Fruit fly (Drosophila melanogaster) whole organism, embryonic: ENCODE data around the gene Osbp.

Experiments used
- Ada2b ChIP-seq: fragments of 200-800 bp; sonication (Bioruptor generic); IDR thresholded peaks from 2 replicates; pipeline ENCODE4 v1.3.6; 2022; ENCODE audit warnings: missing biosample characterization, missing genetic modification characterization
- Bteb2 ChIP-seq: fragments of 200-800 bp; sonication (Bioruptor generic); optimal IDR thresholded peaks from 2 replicates; lab custom pipeline; 2016; ENCODE audit warnings: missing biosample characterization, missing genetic modification characterization
- C15 ChIP-seq: fragments of 200-800 bp; sonication (Bioruptor generic); IDR thresholded peaks from 3 replicates; pipeline ENCODE4 v1.3.6; 2022; ENCODE audit warnings: missing biosample characterization, missing genetic modification characterization
- CG10209 ChIP-seq: fragments of 200-800 bp; sonication (Bioruptor generic); optimal IDR thresholded peaks from 3 replicates; lab custom pipeline; 2017; ENCODE audit warnings: missing biosample characterization, mild to moderate bottlenecking, missing genetic modification characterization, missing genetic modification reagents
- CG11504 ChIP-seq: fragments of 200-800 bp; sonication (Bioruptor generic); optimal IDR thresholded peaks from 3 replicates; lab custom pipeline; 2019; ENCODE audit warnings: missing biosample characterization, mild to moderate bottlenecking, missing genetic modification characterization, moderate library complexity
- CG13123 ChIP-seq: fragments of 200-800 bp; sonication (Bioruptor generic); optimal IDR thresholded peaks from 2 replicates; lab custom pipeline; 2016; ENCODE audit warnings: missing biosample characterization, missing genetic modification characterization
- CG13894 ChIP-seq: fragments of 200-800 bp; sonication (Bioruptor generic); optimal IDR thresholded peaks from 3 replicates; lab custom pipeline; 2018; ENCODE audit warnings: missing biosample characterization, mild to moderate bottlenecking, missing genetic modification characterization, moderate library complexity
- CG15696 ChIP-seq: fragments of 200-800 bp; sonication (Bioruptor generic); optimal IDR thresholded peaks from 2 replicates; lab custom pipeline; 2019; ENCODE audit warnings: missing biosample characterization, mild to moderate bottlenecking, missing genetic modification characterization, moderate library complexity
- CG17912 ChIP-seq: fragments of 200-800 bp; sonication (Bioruptor generic); optimal IDR thresholded peaks from 2 replicates; lab custom pipeline; 2018; ENCODE audit warnings: missing biosample characterization, mild to moderate bottlenecking, missing genetic modification characterization
- CG18262 ChIP-seq: fragments of 200-800 bp; optimal IDR thresholded peaks from 3 replicates; lab custom pipeline; 2019; ENCODE audit warnings: missing biosample characterization, mild to moderate bottlenecking, missing genetic modification characterization, moderate library complexity
- CG18599 ChIP-seq: fragments of 200-800 bp; sonication (Bioruptor generic); optimal IDR thresholded peaks from 3 replicates; lab custom pipeline; 2017; ENCODE audit warnings: missing biosample characterization, missing genetic modification characterization, mild to moderate bottlenecking, moderate library complexity, missing genetic modification reagents
- CG2120 ChIP-seq: fragments of 200-800 bp; sonication (Bioruptor generic); optimal IDR thresholded peaks from 3 replicates; lab custom pipeline; 2016; ENCODE audit warnings: missing biosample characterization, missing genetic modification characterization
- CG2678 ChIP-seq: fragments of 200-800 bp; sonication (Bioruptor generic); optimal IDR thresholded peaks from 3 replicates; lab custom pipeline; 2019; ENCODE audit warnings: missing biosample characterization, mild to moderate bottlenecking, missing genetic modification characterization, moderate library complexity
- CG2712 ChIP-seq: fragments of 200-800 bp; optimal IDR thresholded peaks from 3 replicates; lab custom pipeline; 2019; ENCODE audit warnings: missing biosample characterization, mild to moderate bottlenecking, missing genetic modification characterization, moderate library complexity
- CG30403 ChIP-seq: fragments of 200-800 bp; sonication (Bioruptor generic); optimal IDR thresholded peaks from 3 replicates; lab custom pipeline; 2016; ENCODE audit warnings: missing biosample characterization, missing genetic modification characterization
- CG3065 ChIP-seq: fragments of 200-800 bp; sonication (Bioruptor generic); optimal IDR thresholded peaks from 2 replicates; lab custom pipeline; 2016; ENCODE audit warnings: missing biosample characterization, missing genetic modification characterization
- CG3847 ChIP-seq: fragments of 200-800 bp; sonication (Bioruptor generic); IDR thresholded peaks from 2 replicates; pipeline ENCODE4 v1.3.6; 2022; ENCODE audit warnings: missing biosample characterization, missing genetic modification characterization
- CG6254 ChIP-seq: fragments of 200-800 bp; sonication (Bioruptor generic); optimal IDR thresholded peaks from 3 replicates; lab custom pipeline; 2017; ENCODE audit warnings: mild to moderate bottlenecking, missing biosample characterization, missing genetic modification reagents, missing genetic modification characterization
- CG6791 ChIP-seq: fragments of 200-800 bp; sonication (Bioruptor generic); IDR thresholded peaks from 3 replicates; pipeline ENCODE4 v1.3.6; 2022; ENCODE audit warnings: missing biosample characterization, missing genetic modification characterization; ENCODE audit not compliant: partially characterized antibody
- CG7987 ChIP-seq: fragments of 200-800 bp; sonication (Bioruptor generic); optimal IDR thresholded peaks from 2 replicates; lab custom pipeline; 2018; ENCODE audit warnings: missing biosample characterization, mild to moderate bottlenecking, missing genetic modification characterization, moderate library complexity
- CoRest ChIP-seq: fragments of 200-800 bp; sonication (Bioruptor generic); optimal IDR thresholded peaks from 3 replicates; lab custom pipeline; 2018; ENCODE audit warnings: missing biosample characterization, mild to moderate bottlenecking, missing genetic modification characterization, moderate library complexity
- Drgx ChIP-seq: fragments of 200-800 bp; sonication (Bioruptor generic); IDR thresholded peaks from 2 replicates; pipeline ENCODE4 v1.3.6; 2022; ENCODE audit warnings: missing biosample characterization, missing genetic modification characterization
- Ets65A ChIP-seq: fragments of 200-800 bp; sonication (Bioruptor generic); peaks from one replicate; lab custom pipeline; 2016; ENCODE audit warnings: missing biosample characterization, missing genetic modification characterization
- Ets97D ChIP-seq: fragments of 200-800 bp; sonication (Bioruptor generic); optimal IDR thresholded peaks from 3 replicates; lab custom pipeline; 2016; ENCODE audit warnings: missing biosample characterization, missing genetic modification characterization
- Hr51 ChIP-seq, 2 experiments: fragments of 200-800 bp; sonication (Bioruptor generic); optimal IDR thresholded peaks; 2 replicates in 1 of 2; 3 replicates in 1 of 2; lab custom pipeline; 2016 to 2018; ENCODE audit warnings: missing biosample characterization in 2 of 2, missing genetic modification characterization in 2 of 2, mild to moderate bottlenecking in 1 of 2, moderate library complexity in 1 of 2
- Med ChIP-seq: fragments of 200-800 bp; sonication (Bioruptor generic); peaks from one replicate; lab custom pipeline; 2016; ENCODE audit warnings: missing biosample characterization, missing genetic modification characterization, mild to moderate bottlenecking, inconsistent platforms, moderate library complexity
- Oli ChIP-seq: fragments of 200-800 bp; sonication (Bioruptor generic); optimal IDR thresholded peaks from 2 replicates; lab custom pipeline; 2018; ENCODE audit warnings: missing biosample characterization, mild to moderate bottlenecking, missing genetic modification characterization, moderate library complexity
- Side ChIP-seq: fragments of 200-800 bp; sonication (Bioruptor generic); optimal IDR thresholded peaks from 2 replicates; lab custom pipeline; 2016; ENCODE audit warnings: missing biosample characterization, missing genetic modification characterization
- Six4 ChIP-seq: fragments of 200-800 bp; sonication (Bioruptor generic); optimal IDR thresholded peaks from 2 replicates; lab custom pipeline; 2016; ENCODE audit warnings: missing biosample characterization, missing genetic modification characterization
- Sox102F ChIP-seq: fragments of 200-800 bp; sonication (Bioruptor generic); optimal IDR thresholded peaks from 2 replicates; lab custom pipeline; 2018; ENCODE audit warnings: missing biosample characterization, mild to moderate bottlenecking, missing genetic modification characterization, moderate library complexity
- Spps ChIP-seq: fragments of 200-800 bp; sonication (Bioruptor generic); optimal IDR thresholded peaks from 2 replicates; lab custom pipeline; 2018; ENCODE audit warnings: missing biosample characterization, mild to moderate bottlenecking, missing genetic modification characterization
- TFAM ChIP-seq: fragments of 200-800 bp; sonication (Bioruptor generic); optimal IDR thresholded peaks from 2 replicates; lab custom pipeline; 2017; ENCODE audit warnings: missing biosample characterization, missing genetic modification characterization, inconsistent platforms
- Xrp1 ChIP-seq: fragments of 200-800 bp; sonication (Bioruptor generic); IDR thresholded peaks from 2 replicates; pipeline ENCODE4 v1.3.6; 2022; ENCODE audit warnings: missing biosample characterization, missing genetic modification characterization
- bigmax ChIP-seq: fragments of 200-800 bp; sonication (Bioruptor generic); optimal IDR thresholded peaks from 2 replicates; lab custom pipeline; 2018; ENCODE audit warnings: missing biosample characterization, mild to moderate bottlenecking, missing genetic modification characterization
- dmrt99B ChIP-seq: fragments of 200-800 bp; sonication (Bioruptor generic); optimal IDR thresholded peaks from 2 replicates; lab custom pipeline; 2018; ENCODE audit warnings: missing biosample characterization, mild to moderate bottlenecking, missing genetic modification characterization, moderate library complexity
- dysf ChIP-seq: fragments of 200-800 bp; sonication (Bioruptor generic); IDR thresholded peaks from 3 replicates; pipeline ENCODE4 v1.3.6; 2022; ENCODE audit warnings: missing biosample characterization, missing genetic modification characterization
- esg ChIP-seq: fragments of 200-800 bp; sonication (Bioruptor generic); conservative IDR thresholded peaks from 2 replicates; pipeline ENCODE4 v1.3.6; 2022; ENCODE audit warnings: missing biosample characterization, missing genetic modification characterization
- gem ChIP-seq: fragments of 200-800 bp; sonication (Bioruptor generic); optimal IDR thresholded peaks from 2 replicates; lab custom pipeline; 2019; ENCODE audit warnings: missing biosample characterization, mild to moderate bottlenecking, missing genetic modification characterization, moderate library complexity
- grau ChIP-seq: fragments of 200-800 bp; optimal IDR thresholded peaks from 3 replicates; lab custom pipeline; 2019; ENCODE audit warnings: missing biosample characterization, mild to moderate bottlenecking, missing genetic modification characterization, moderate library complexity
- hb ChIP-seq: fragments of 200-800 bp; sonication (Bioruptor generic); IDR thresholded peaks from 3 replicates; pipeline ENCODE4 v1.3.6; 2022; ENCODE audit warnings: missing biosample characterization, missing genetic modification characterization; ENCODE audit not compliant: partially characterized antibody
- lilli ChIP-seq: fragments of 200-800 bp; sonication (Bioruptor generic); optimal IDR thresholded peaks from 3 replicates; lab custom pipeline; 2016; ENCODE audit warnings: missing biosample characterization, missing genetic modification characterization
- mirr ChIP-seq: fragments of 200-800 bp; sonication (Bioruptor generic); optimal IDR thresholded peaks from 3 replicates; lab custom pipeline; 2018; ENCODE audit warnings: missing biosample characterization, mild to moderate bottlenecking, missing genetic modification characterization
- onecut ChIP-seq: fragments of 200-800 bp; sonication (Bioruptor generic); IDR thresholded peaks from 2 replicates; pipeline ENCODE4 v1.3.6; 2022; ENCODE audit warnings: missing biosample characterization, missing genetic modification characterization
- phol ChIP-seq: fragments of 200-800 bp; sonication (Bioruptor generic); optimal IDR thresholded peaks from 3 replicates; lab custom pipeline; 2018; ENCODE audit warnings: missing biosample characterization, mild to moderate bottlenecking, missing genetic modification characterization, moderate library complexity
- row ChIP-seq: fragments of 200-800 bp; sonication (Bioruptor generic); IDR thresholded peaks from 3 replicates; pipeline ENCODE4 v1.3.6; 2022; ENCODE audit warnings: missing biosample characterization, missing genetic modification characterization
- sens ChIP-seq: fragments of 200-800 bp; sonication (Bioruptor generic); peaks from one replicate; lab custom pipeline; 2016; ENCODE audit warnings: missing biosample characterization, missing genetic modification characterization
- tgo ChIP-seq: fragments of 200-800 bp; sonication (Bioruptor generic); IDR thresholded peaks from 3 replicates; pipeline ENCODE4 v1.3.6; 2022; ENCODE audit warnings: missing biosample characterization, missing genetic modification characterization
- unpg ChIP-seq: fragments of 200-800 bp; sonication (Bioruptor generic); optimal IDR thresholded peaks from 3 replicates; lab custom pipeline; 2018; ENCODE audit warnings: missing biosample characterization, mild to moderate bottlenecking, missing genetic modification characterization, moderate library complexity
- vnd ChIP-seq: fragments of 200-800 bp; sonication (Bioruptor generic); IDR thresholded peaks from 3 replicates; pipeline ENCODE4 v1.3.6; 2022; ENCODE audit warnings: missing biosample characterization, missing genetic modification characterization; ENCODE audit not compliant: partially characterized antibody

The Osbp gene

DNA sequence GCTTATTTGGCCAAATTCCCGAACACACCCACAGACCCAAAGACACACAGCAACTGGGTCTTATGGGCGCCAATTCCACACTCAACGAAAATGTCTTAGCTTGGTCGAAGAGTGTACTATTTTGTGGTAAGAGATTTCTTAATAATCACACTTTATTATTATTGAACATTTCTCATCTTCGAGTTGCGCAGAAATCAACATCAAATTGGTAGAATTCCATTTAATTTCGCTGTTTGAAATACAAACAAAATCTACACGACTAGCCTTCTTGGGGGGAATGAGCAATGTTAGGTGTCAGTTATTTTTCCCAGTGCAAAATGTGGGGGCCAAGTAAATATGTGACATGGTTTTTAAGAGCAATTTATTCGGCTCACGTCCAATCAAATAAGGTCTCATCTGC lies 47.1 kb downstream of the Osbp start (continued):
- TF ChIP-seq unpg (GFP tag; lab: Kevin White, UChicago) (peak; percentile 17), grau (peak; percentile 32), sens (GFP tag; lab: Kevin White, UChicago) (no peak), CG2678 (peak; percentile 26), Side (GFP tag; lab: Kevin White, UChicago) (no peak), CG3847 (GFP tag; lab: Robert Waterston, UW) (0 out of 2 replicates have a peak, but pooled peaks have one; percentile 16), tgo (peak; percentile 26; the same call in 1 of the 3 replicates), Sox102F (GFP tag; lab: Kevin White, UChicago) (peak; percentile 24), Ets97D (GFP tag; lab: Kevin White, UChicago) (no peak), CG2120 (peak; percentile 3), esg (no peak), Med (peak; percentile 75), dmrt99B (tag; lab: Kevin White, UChicago) (peak; percentile 31), CG15696 (tag; lab: Kevin White, UChicago) (no peak), dysf (GFP tag; lab: Robert Waterston, UW) (0 out of 3 replicates have a peak, but pooled peaks have one; percentile 38), Hr51 (GFP tag; optimal IDR thresholded peaks at IDR 0.05; lab: Kevin White, UChicago) (peak in 1 of 2 experiments; percentile 31), Ets65A (GFP tag; lab: Kevin White, UChicago) (peak; percentile 88), Ada2b (GFP tag; lab: Robert Waterston, UW) (0 out of 2 replicates have a peak, but pooled peaks have one; percentile 12), CoRest (tag; lab: Kevin White, UChicago) (peak; percentile 3), Bteb2 (no peak), CG30403 (GFP tag; lab: Kevin White, UChicago) (peak; percentile 13), CG13894 (tag; lab: Kevin White, UChicago) (no peak), CG18599 (GFP tag; lab: Kevin White, UChicago) (no peak), mirr (GFP tag; lab: Kevin White, UChicago) (no peak), CG18262 (tag; lab: Kevin White, UChicago) (peak; percentile 15), CG2712 (peak; percentile 18), TFAM (GFP tag; lab: Kevin White, UChicago) (no peak), CG11504 (peak; percentile 39), gem (tag; lab: Kevin White, UChicago) (peak; percentile 36), CG13123 (GFP tag; lab: Kevin White, UChicago) (no peak), row (GFP tag; lab: Robert Waterston, UW) (peak; percentile 41; the same call in 2 of the 3 replicates), phol (tag; lab: Kevin White, UChicago) (peak; percentile 14), Oli (peak; percentile 14)
- TF ChIP-seq, all 482 proteins: peak for 32

DNA sequence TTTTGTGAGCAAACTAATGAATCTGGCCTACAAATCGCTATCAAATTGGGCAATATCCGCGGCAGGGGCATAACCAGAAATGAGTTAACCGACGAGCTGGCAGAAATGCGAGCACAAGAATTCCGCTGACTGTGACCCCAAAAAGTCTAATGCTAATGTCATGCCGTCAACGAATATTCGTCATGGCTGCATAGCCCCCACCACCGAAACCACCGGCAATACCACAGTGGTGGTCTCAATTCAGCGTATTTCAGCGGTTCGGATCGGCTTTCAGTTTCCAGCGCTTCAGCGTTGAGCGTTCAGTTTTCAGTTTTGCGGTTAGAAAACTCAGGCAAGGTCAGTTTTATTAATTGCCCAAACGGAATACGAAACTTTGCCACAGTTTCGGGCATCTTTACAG lies 47.8 kb downstream of the Osbp start:
- TF ChIP-seq Xrp1 (GFP tag; lab: Robert Waterston, UW) = no peak
- TF ChIP-seq lilli (GFP tag; lab: Kevin White, UChicago) = no peak
- TF ChIP-seq vnd = no peak
- TF ChIP-seq CG6254 (GFP tag; lab: Kevin White, UChicago) = no peak
- no peak for TF ChIP-seq bigmax (GFP tag; lab: Kevin White, UChicago)
- no peak for TF ChIP-seq CG17912 (GFP tag; lab: Kevin White, UChicago)
- TF ChIP-seq CG3065 (GFP tag; lab: Kevin White, UChicago) = no peak
- no peak for TF ChIP-seq CG10209 (GFP tag; lab: Kevin White, UChicago)
- TF ChIP-seq Drgx (GFP tag; lab: Robert Waterston, UW) = no peak
- no peak for TF ChIP-seq CG7987 (GFP tag; lab: Kevin White, UChicago)
- no peak for TF ChIP-seq Spps (tag; lab: Kevin White, UChicago)
- no peak for TF ChIP-seq hb (GFP tag; lab: Robert Waterston, UW)
- TF ChIP-seq onecut (GFP tag; lab: Robert Waterston, UW) = no peak
- no peak for TF ChIP-seq CG6791 (GFP tag; lab: Robert Waterston, UW)
- TF ChIP-seq C15 (GFP tag; lab: Robert Waterston, UW) = no peak
- TF ChIP-seq Six4 (GFP tag; lab: Kevin White, UChicago) = no peak
